Worm (Caenorhabditis elegans) whole organism, L4 larva: ENCODE data around the gene F10E7.9.

ENCODE experiments used
- D1046.2 ChIP-seq: fragments of 200-800 bp; sonication (Bioruptor generic); IDR thresholded peaks from 2 replicates; pipeline ENCODE4 v1.3.6; 2022; ENCODE audit warnings: missing genetic modification characterization, missing compliant biosample characterization
- R02D3.7 ChIP-seq: fragments of 150-350 bp; sonication (generic microtip); optimal IDR thresholded peaks from 3 replicates; lab custom pipeline; 2014; ENCODE audit warnings: missing biosample characterization, missing genetic modification characterization
- T20F7.1 ChIP-seq: fragments of 200-800 bp; sonication (Bioruptor generic); optimal IDR thresholded peaks from 2 replicates; lab custom pipeline; 2018; ENCODE audit warnings: mild to moderate bottlenecking, missing genetic modification characterization, missing compliant biosample characterization
- T26A8.4 ChIP-seq: fragments of 200-800 bp; sonication (Bioruptor generic); IDR thresholded peaks from 2 replicates; pipeline ENCODE4 v1.3.6; 2022; ENCODE audit warnings: missing genetic modification characterization, missing compliant biosample characterization
- Y5F2A.4 ChIP-seq: fragments of 200-800 bp; sonication (Bioruptor generic); optimal IDR thresholded peaks from 2 replicates; lab custom pipeline; 2018; ENCODE audit warnings: mild to moderate bottlenecking, missing genetic modification characterization, missing compliant biosample characterization
- Y75B8A.6 ChIP-seq: fragments of 200-800 bp; sonication (Bioruptor generic); IDR thresholded peaks from 2 replicates; pipeline ENCODE4 v1.3.6; 2022; ENCODE audit warnings: missing genetic modification reagents, missing genetic modification characterization, missing compliant biosample characterization
- aly-2 ChIP-seq: sonication (generic microtip); optimal IDR thresholded peaks from 2 replicates; lab custom pipeline; 2018; ENCODE audit warnings: missing biosample characterization, missing genetic modification characterization
- arid-1 ChIP-seq: fragments of 200-800 bp; sonication (Bioruptor generic); conservative IDR thresholded peaks from 2 replicates; pipeline ENCODE4 v1.3.6; 2022; ENCODE audit warnings: missing genetic modification reagents, missing genetic modification characterization, missing compliant biosample characterization
- attf-4 ChIP-seq: sonication (generic microtip); optimal IDR thresholded peaks from 3 replicates; lab custom pipeline; 2017; ENCODE audit warnings: missing biosample characterization, missing genetic modification characterization
- ceh-28 ChIP-seq: fragments of 150-350 bp; optimal IDR thresholded peaks from 2 replicates; lab custom pipeline; 2014; ENCODE audit warnings: missing biosample characterization, missing genetic modification reagents, missing genetic modification characterization
- ceh-32 ChIP-seq: sonication (generic microtip); optimal IDR thresholded peaks from 2 replicates; lab custom pipeline; 2016; ENCODE audit warnings: mild to moderate bottlenecking, missing genetic modification characterization, missing compliant biosample characterization; ENCODE audit not compliant: poor library complexity
- ces-1 ChIP-seq: fragments of 150-350 bp; sonication (generic microtip); optimal IDR thresholded peaks from 4 replicates; lab custom pipeline; 2014; ENCODE audit warnings: missing biosample characterization, missing genetic modification reagents, missing genetic modification characterization
- cey-2 ChIP-seq: sonication (generic microtip); optimal IDR thresholded peaks from 3 replicates; lab custom pipeline; 2017; ENCODE audit warnings: missing genetic modification characterization, mild to moderate bottlenecking, missing compliant biosample characterization, antibody characterized with exemption, borderline replicate concordance; ENCODE audit not compliant: insufficient read depth
- daf-12 ChIP-seq: fragments of 150-350 bp; optimal IDR thresholded peaks from 2 replicates; lab custom pipeline; 2014; ENCODE audit warnings: missing biosample characterization, missing genetic modification reagents, missing genetic modification characterization
- daf-19 ChIP-seq: fragments of 200-800 bp; sonication (Bioruptor generic); conservative IDR thresholded peaks from 2 replicates; pipeline ENCODE4 v1.3.6; 2022; ENCODE audit warnings: missing genetic modification characterization, missing compliant biosample characterization
- daf-8 ChIP-seq: fragments of 200-800 bp; sonication (Bioruptor generic); IDR thresholded peaks from 2 replicates; pipeline ENCODE4 v1.3.6; 2022; ENCODE audit warnings: missing genetic modification characterization, missing compliant biosample characterization
- egl-27 ChIP-seq: sonication (generic microtip); optimal IDR thresholded peaks from 3 replicates; lab custom pipeline; 2017; ENCODE audit warnings: missing biosample characterization, missing genetic modification reagents, missing genetic modification characterization
- egl-43 ChIP-seq: fragments of 200-800 bp; sonication (Bioruptor generic); IDR thresholded peaks from 2 replicates; pipeline ENCODE4 v1.3.6; 2022; ENCODE audit warnings: missing genetic modification reagents, missing genetic modification characterization, missing compliant biosample characterization
- hif-1 ChIP-seq, 2 experiments: sonication (generic microtip); optimal IDR thresholded peaks; 2 replicates each; lab custom pipeline; 2016 to 2017; ENCODE audit warnings: missing compliant biosample characterization in 2 of 2, missing genetic modification characterization in 2 of 2, missing genetic modification reagents in 2 of 2, missing genotype in 2 of 2, mild to moderate bottlenecking in 1 of 2
- hmg-1.1 ChIP-seq: fragments of 200-800 bp; sonication (Bioruptor generic); IDR thresholded peaks from 2 replicates; pipeline ENCODE4 v1.3.6; 2022; ENCODE audit warnings: missing genetic modification reagents, missing genetic modification characterization, missing compliant biosample characterization
- lim-7 ChIP-seq: fragments of 200-800 bp; sonication (Bioruptor generic); IDR thresholded peaks from 2 replicates; pipeline ENCODE4 v1.3.6; 2022; ENCODE audit warnings: missing genetic modification characterization, missing compliant biosample characterization
- lin-1 ChIP-seq: fragments of 200-800 bp; sonication (Bioruptor generic); IDR thresholded peaks from 2 replicates; pipeline ENCODE4 v1.3.6; 2022; ENCODE audit warnings: missing genetic modification reagents, missing genetic modification characterization, missing compliant biosample characterization
- lin-15B ChIP-seq: fragments of 150-350 bp; sonication (generic microtip); optimal IDR thresholded peaks from 3 replicates; lab custom pipeline; 2014; ENCODE audit warnings: missing biosample characterization, missing genetic modification characterization
- lin-29 ChIP-seq: fragments of 200-800 bp; sonication (Bioruptor generic); IDR thresholded peaks from 2 replicates; pipeline ENCODE4 v1.3.6; 2022; ENCODE audit warnings: missing genetic modification reagents, missing genetic modification characterization, missing compliant biosample characterization
- lin-38 ChIP-seq: fragments of 200-800 bp; sonication (Bioruptor generic); IDR thresholded peaks from 2 replicates; pipeline ENCODE4 v1.3.6; 2022; ENCODE audit warnings: missing genetic modification reagents, missing genetic modification characterization, missing compliant biosample characterization
- lin-39 ChIP-seq: fragments of 150-350 bp; optimal IDR thresholded peaks from 2 replicates; lab custom pipeline; 2014; ENCODE audit warnings: missing biosample characterization, missing genetic modification reagents, missing genetic modification characterization
- madf-9 ChIP-seq: fragments of 200-800 bp; sonication (Bioruptor generic); conservative IDR thresholded peaks from 2 replicates; pipeline ENCODE4 v1.3.6; 2022; ENCODE audit warnings: missing genetic modification reagents, missing genetic modification characterization, missing compliant biosample characterization
- mdl-1 ChIP-seq, 2 experiments: fragments of 150-350 bp in 1 of 2; sonication (generic microtip) in 1 of 2; optimal IDR thresholded peaks; 2 replicates each; lab custom pipeline; 2014 to 2017; ENCODE audit warnings: missing biosample characterization in 2 of 2, missing genetic modification characterization in 2 of 2
- mdt-29 ChIP-seq: fragments of 200-800 bp; sonication (Bioruptor generic); IDR thresholded peaks from 2 replicates; pipeline ENCODE4 v1.3.6; 2022; ENCODE audit warnings: missing genetic modification reagents, missing genetic modification characterization, missing compliant biosample characterization
- mep-1 ChIP-seq: fragments of 150-350 bp; sonication (generic microtip); optimal IDR thresholded peaks from 3 replicates; lab custom pipeline; 2014; ENCODE audit warnings: missing biosample characterization, missing genetic modification characterization
- mes-2 ChIP-seq: sonication (generic microtip); optimal IDR thresholded peaks from 2 replicates; lab custom pipeline; 2016; ENCODE audit warnings: missing genotype, mild to moderate bottlenecking, missing genetic modification characterization, missing compliant biosample characterization; ENCODE audit not compliant: poor library complexity, severe bottlenecking
- mxl-2 ChIP-seq: fragments of 200-800 bp; sonication (Bioruptor generic); conservative IDR thresholded peaks from 2 replicates; pipeline ENCODE4 v1.3.6; 2022; ENCODE audit warnings: missing genetic modification reagents, missing genetic modification characterization, missing compliant biosample characterization
- mxl-3 ChIP-seq: fragments of 200-800 bp; sonication (Bioruptor generic); optimal IDR thresholded peaks from 2 replicates; lab custom pipeline; 2018; ENCODE audit warnings: mild to moderate bottlenecking, missing genetic modification characterization, missing compliant biosample characterization
- nhr-102 ChIP-seq: sonication (generic microtip); optimal IDR thresholded peaks from 2 replicates; lab custom pipeline; 2016; ENCODE audit warnings: mild to moderate bottlenecking, missing genetic modification characterization, moderate library complexity, missing compliant biosample characterization
- nhr-237 ChIP-seq: sonication (generic microtip); optimal IDR thresholded peaks from 2 replicates; lab custom pipeline; 2017; ENCODE audit warnings: missing biosample characterization, missing genetic modification characterization
- nhr-25 ChIP-seq: sonication (generic microtip); optimal IDR thresholded peaks from 2 replicates; lab custom pipeline; 2017; ENCODE audit warnings: missing genetic modification characterization, mild to moderate bottlenecking, missing compliant biosample characterization, antibody characterized with exemption, moderate library complexity, borderline replicate concordance; ENCODE audit not compliant: insufficient read depth
- nhr-28 ChIP-seq: fragments of 150-350 bp; optimal IDR thresholded peaks from 2 replicates; lab custom pipeline; 2014; ENCODE audit warnings: missing biosample characterization, missing genetic modification characterization
- nhr-42 ChIP-seq: fragments of 200-800 bp; sonication (Bioruptor generic); IDR thresholded peaks from 2 replicates; pipeline ENCODE4 v1.3.6; 2022; ENCODE audit warnings: missing genetic modification characterization, missing compliant biosample characterization
- nhr-6 ChIP-seq: fragments of 150-350 bp; optimal IDR thresholded peaks from 2 replicates; lab custom pipeline; 2014; ENCODE audit warnings: missing biosample characterization, missing genetic modification characterization
- nhr-77 ChIP-seq: fragments of 150-350 bp; optimal IDR thresholded peaks from 2 replicates; lab custom pipeline; 2014; ENCODE audit warnings: missing biosample characterization, missing genetic modification characterization
- pha-4 ChIP-seq, 2 experiments: fragments of 150-350 bp in 1 of 2; fragments of 200-800 bp in 1 of 2; sonication (Bioruptor generic) in 1 of 2; IDR thresholded peaks in 1 of 2; optimal IDR thresholded peaks in 1 of 2; 2 replicates each; pipeline versions ENCODE4 v1.3.6 to Lab custom; 2014 to 2022; ENCODE audit warnings: missing genetic modification characterization in 2 of 2, missing genetic modification reagents in 2 of 2, missing biosample characterization in 1 of 2, missing compliant biosample characterization in 1 of 2
- rbr-2 ChIP-seq: sonication (generic microtip); optimal IDR thresholded peaks from 2 replicates; lab custom pipeline; 2016; ENCODE audit warnings: missing genotype, missing genetic modification characterization, missing compliant biosample characterization
- sdz-12 ChIP-seq: fragments of 200-800 bp; sonication (Bioruptor generic); optimal IDR thresholded peaks from 2 replicates; lab custom pipeline; 2018; ENCODE audit warnings: mild to moderate bottlenecking, missing genetic modification characterization, missing compliant biosample characterization
- skn-1 ChIP-seq: fragments of 150-350 bp; optimal IDR thresholded peaks from 2 replicates; lab custom pipeline; 2014; ENCODE audit warnings: missing biosample characterization, missing genetic modification characterization
- snpc-4 ChIP-seq: fragments of 150-350 bp; optimal IDR thresholded peaks from 2 replicates; lab custom pipeline; 2014; ENCODE audit warnings: missing biosample characterization, missing genetic modification characterization
- tag-97 ChIP-seq: fragments of 200-800 bp; sonication (Bioruptor generic); IDR thresholded peaks from 2 replicates; pipeline ENCODE4 v1.3.6; 2022; ENCODE audit warnings: missing genetic modification characterization, missing compliant biosample characterization
- tra-1 ChIP-seq: fragments of 200-800 bp; sonication (Bioruptor generic); IDR thresholded peaks from 2 replicates; pipeline ENCODE4 v1.3.6; 2022; ENCODE audit warnings: missing genetic modification reagents, missing genetic modification characterization, missing compliant biosample characterization
- unc-62 ChIP-seq, 3 experiments: fragments of 150-350 bp in 1 of 3; sonication (generic microtip); optimal IDR thresholded peaks in 2 of 3; peaks in 1 of 3; 1 replicate in 1 of 3; 2 replicates in 2 of 3; lab custom pipeline; 2014 to 2017; ENCODE audit warnings: missing biosample characterization in 3 of 3, missing genetic modification characterization in 3 of 3, missing genetic modification reagents in 3 of 3, missing genotype in 1 of 3
- zag-1 ChIP-seq: fragments of 150-350 bp; optimal IDR thresholded peaks from 2 replicates; lab custom pipeline; 2014; ENCODE audit warnings: missing biosample characterization, missing genetic modification characterization
- zfp-3 ChIP-seq: fragments of 200-800 bp; sonication (Bioruptor generic); conservative IDR thresholded peaks from 2 replicates; pipeline ENCODE4 v1.3.6; 2022; ENCODE audit warnings: missing genetic modification reagents, missing genetic modification characterization, missing compliant biosample characterization
- ztf-7 ChIP-seq: fragments of 150-350 bp; optimal IDR thresholded peaks from 2 replicates; lab custom pipeline; 2014; ENCODE audit warnings: missing biosample characterization, missing genetic modification characterization

F10E7.9 gene

DNA sequence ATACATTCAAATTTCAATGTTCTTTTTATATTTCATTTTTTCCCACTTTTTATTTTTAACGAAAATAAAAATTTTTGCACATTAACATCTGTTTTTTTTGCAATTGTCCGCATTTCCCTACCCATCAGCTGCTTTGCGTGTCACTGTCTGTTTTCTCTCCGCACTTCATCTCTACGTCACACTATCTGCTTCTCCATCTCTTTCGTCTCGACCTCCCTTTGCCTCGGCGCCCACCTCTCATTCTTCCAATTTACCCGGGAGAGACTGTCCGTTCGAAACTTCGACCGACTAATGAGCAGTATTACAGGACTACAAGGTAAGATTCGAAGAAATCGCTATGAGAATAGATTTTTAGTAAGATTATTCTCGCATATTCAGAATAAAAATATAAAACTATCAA is 45.5 kb upstream of the F10E7.9 start, which contains the start of gene C27H5.2:
C27H5.2 (plus strand) TSS at position 190 of the 400 bp plus-strand sequence.
- TF ChIP-seq lin-39 (tag; lab: Kevin White, UChicago) (no peak), lin-15B (tag; lab: Kevin White, UChicago) (no peak), lin-29 (no peak), mes-2 (tag; lab: Kevin White, UChicago) (peak; percentile 47), zfp-3 (no peak), mep-1 (tag; lab: Kevin White, UChicago) (peak; percentile 29), unc-62 (GFP tag; optimal IDR thresholded peaks at IDR 0.05 in 1 of 2; lab: Kevin White, UChicago) (no peak), unc-62 (tag; optimal IDR thresholded peaks at IDR 0.05; lab: Kevin White, UChicago) (no peak), snpc-4 (no peak), ces-1 (GFP tag; lab: Kevin White, UChicago) (no peak), pha-4 (GFP tag; IDR thresholded peaks at IDR 0.05; lab: Robert Waterston, UW) (no peak), pha-4 (tag; optimal IDR thresholded peaks at IDR 0.05; lab: Kevin White, UChicago) (no peak), daf-12 (tag; lab: Kevin White, UChicago) (no peak), hmg-1.1 (GFP tag; lab: Robert Waterston, UW) (0 out of 2 replicates have a peak, but pooled peaks have one; percentile 18), lin-38 (no peak), egl-43 (GFP tag; lab: Robert Waterston, UW) (no peak), tag-97 (GFP tag; lab: Robert Waterston, UW) (no peak), nhr-237 (tag; lab: Kevin White, UChicago) (no peak), nhr-77 (tag; lab: Kevin White, UChicago) (no peak), nhr-42 (no peak), mdl-1 (tag; optimal IDR thresholded peaks at IDR 0.05; lab: Kevin White, UChicago) (no peak), D1046.2 (no peak), T20F7.1 (GFP tag; lab: Kevin White, UChicago) (no peak), mxl-2 (GFP tag; lab: Robert Waterston, UW) (no peak), zag-1 (no peak), daf-19 (GFP tag; lab: Robert Waterston, UW) (no peak), aly-2 (no peak), mxl-3 (GFP tag; lab: Kevin White, UChicago) (no peak), Y5F2A.4 (GFP tag; lab: Kevin White, UChicago) (no peak), R02D3.7 (tag; lab: Kevin White, UChicago) (no peak), ceh-28 (tag; lab: Kevin White, UChicago) (no peak), attf-4 (tag; lab: Kevin White, UChicago) (no peak), nhr-6 (tag; lab: Kevin White, UChicago) (no peak), hif-1 (tag; optimal IDR thresholded peaks at IDR 0.05; lab: Kevin White, UChicago) (no peak), tra-1 (GFP tag; lab: Robert Waterston, UW) (no peak), cey-2 (no peak), lim-7 (GFP tag; lab: Robert Waterston, UW) (no peak), Y75B8A.6 (GFP tag; lab: Robert Waterston, UW) (no peak), rbr-2 (tag; lab: Kevin White, UChicago) (no peak), daf-8 (GFP tag; lab: Robert Waterston, UW) (no peak), sdz-12 (GFP tag; lab: Kevin White, UChicago) (no peak), nhr-28 (peak; percentile 26), lin-1 (GFP tag; lab: Robert Waterston, UW) (no peak), mdt-29 (no peak), nhr-102 (peak; percentile 20), skn-1 (no peak), nhr-25 (no peak), madf-9 (GFP tag; lab: Robert Waterston, UW) (no peak), ztf-7 (tag; lab: Kevin White, UChicago) (no peak), egl-27 (tag; lab: Kevin White, UChicago) (no peak), T26A8.4 (GFP tag; lab: Robert Waterston, UW) (no peak), ceh-32 (tag; lab: Kevin White, UChicago) (no peak), arid-1 (GFP tag; lab: Robert Waterston, UW) (no peak)
